Worm (Caenorhabditis elegans) whole organism, L1 larva: ENCODE results near the gene cal-5.

Source experiments
- aly-2 ChIP-seq: fragments of 150-350 bp; optimal IDR thresholded peaks from 2 replicates; lab custom pipeline; 2014; ENCODE audit warnings: missing biosample characterization, missing genetic modification characterization
- fkh-8 ChIP-seq: sonication (generic microtip); optimal IDR thresholded peaks from 2 replicates; lab custom pipeline; 2016; ENCODE audit warnings: mild to moderate bottlenecking, missing genetic modification characterization, missing compliant biosample characterization
- lin-14 ChIP-seq: fragments of 200-800 bp; sonication (Bioruptor generic); optimal IDR thresholded peaks from 2 replicates; lab custom pipeline; 2018; ENCODE audit warnings: mild to moderate bottlenecking, missing genetic modification characterization, moderate library complexity, missing compliant biosample characterization
- nhr-76 ChIP-seq: sonication (generic microtip); optimal IDR thresholded peaks from 2 replicates; lab custom pipeline; 2017; ENCODE audit warnings: missing biosample characterization, missing genetic modification characterization
- unc-86 ChIP-seq: sonication (generic microtip); optimal IDR thresholded peaks from 2 replicates; lab custom pipeline; 2016; ENCODE audit warnings: missing genetic modification characterization, missing compliant biosample characterization
- vab-15 ChIP-seq: sonication (generic microtip); optimal IDR thresholded peaks from 2 replicates; lab custom pipeline; 2017; ENCODE audit warnings: missing genotype, mild to moderate bottlenecking, missing genetic modification characterization, missing compliant biosample characterization

DNA sequence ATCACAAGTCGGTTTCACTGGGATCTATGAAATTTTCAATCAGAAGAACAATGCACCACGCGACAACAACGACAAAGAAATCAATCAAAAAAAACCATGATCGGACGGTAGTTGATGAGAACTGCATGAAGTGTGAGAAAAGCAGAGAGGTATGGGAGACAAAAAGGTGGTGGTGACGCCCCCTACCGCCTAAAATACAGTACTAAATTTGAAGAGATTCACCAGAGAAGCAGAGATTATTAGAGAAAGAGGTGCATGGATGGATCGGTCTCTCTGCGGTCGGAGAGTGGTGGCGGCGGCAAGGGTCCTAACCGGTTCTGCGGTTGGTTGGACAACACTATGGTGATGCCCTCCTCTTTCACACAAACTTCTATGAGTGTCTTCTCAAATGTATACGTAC, 41.5 kb upstream of the cal-5 start:
- TF ChIP-seq vab-15 (tag; lab: Kevin White, UChicago) (no peak), aly-2 (no peak), nhr-76 (tag; lab: Kevin White, UChicago) (no peak), fkh-8 (tag; lab: Kevin White, UChicago) (no peak), unc-86 (tag; lab: Kevin White, UChicago) (no peak), lin-14 (peak; percentile 82)
